Fruit fly (Drosophila melanogaster) whole organism, embryonic: Measurements from ENCODE around the gene Rpn11.
A peak's percentile ranks its signal among the peaks of the same experiment; 100 is the strongest.

Experiments
- Awh ChIP-seq: fragments of 200-800 bp; sonication (Bioruptor generic); IDR thresholded peaks from 2 replicates; pipeline ENCODE4, ENCODE4 v1.3.6; 2022; ENCODE audit warnings: missing biosample characterization, missing genetic modification characterization
- BEAF-32 ChIP-seq: fragments of 200-800 bp; sonication (Bioruptor generic); optimal IDR thresholded peaks from 3 replicates; lab custom pipeline; 2017; ENCODE audit warnings: missing biosample characterization, missing genetic modification characterization, mild to moderate bottlenecking, moderate library complexity, missing genetic modification reagents
- CG10366 ChIP-seq: fragments of 200-800 bp; sonication (Bioruptor generic); IDR thresholded peaks from 2 replicates; pipeline ENCODE4 v1.3.6; 2022; ENCODE audit warnings: missing biosample characterization, missing genetic modification characterization
- CG13624 ChIP-seq: fragments of 200-800 bp; sonication (Bioruptor generic); optimal IDR thresholded peaks from 2 replicates; lab custom pipeline; 2016; ENCODE audit warnings: missing biosample characterization, missing genetic modification characterization
- CG13775 ChIP-seq: fragments of 200-800 bp; sonication (Bioruptor generic); optimal IDR thresholded peaks from 3 replicates; lab custom pipeline; 2017; ENCODE audit warnings: missing biosample characterization, mild to moderate bottlenecking, missing genetic modification characterization
- CG17612 ChIP-seq: fragments of 200-800 bp; sonication (Bioruptor generic); IDR thresholded peaks from 2 replicates; pipeline ENCODE4 v1.3.6; 2022; ENCODE audit warnings: missing biosample characterization, missing genetic modification characterization
- CG17829 ChIP-seq: fragments of 200-800 bp; optimal IDR thresholded peaks from 2 replicates; lab custom pipeline; 2019; ENCODE audit warnings: missing biosample characterization, mild to moderate bottlenecking, missing genetic modification characterization, moderate library complexity
- CG2875 ChIP-seq: fragments of 200-800 bp; sonication (Bioruptor generic); optimal IDR thresholded peaks from 2 replicates; lab custom pipeline; 2017; ENCODE audit warnings: missing biosample characterization, mild to moderate bottlenecking, missing genetic modification characterization, missing genetic modification reagents
- CG32772 ChIP-seq: fragments of 200-800 bp; sonication (Bioruptor generic); IDR thresholded peaks from 2 replicates; pipeline ENCODE4 v1.3.6; 2022; ENCODE audit warnings: missing biosample characterization, missing genetic modification characterization
- CG33557 ChIP-seq: fragments of 200-800 bp; sonication (Bioruptor generic); optimal IDR thresholded peaks from 2 replicates; lab custom pipeline; 2019; ENCODE audit warnings: missing biosample characterization, mild to moderate bottlenecking, missing genetic modification characterization, moderate library complexity
- CG34422 ChIP-seq: fragments of 200-800 bp; sonication (Bioruptor generic); IDR thresholded peaks from 3 replicates; pipeline ENCODE4 v1.3.6; 2022; ENCODE audit warnings: missing biosample characterization, missing genetic modification characterization
- CG3995 ChIP-seq: fragments of 200-800 bp; sonication (Bioruptor generic); optimal IDR thresholded peaks from 3 replicates; lab custom pipeline; 2016; ENCODE audit warnings: missing biosample characterization, missing genetic modification characterization
- CG43689 ChIP-seq: fragments of 200-800 bp; sonication (Bioruptor generic); IDR thresholded peaks from 2 replicates; pipeline ENCODE4 v1.3.6; 2022; ENCODE audit warnings: missing biosample characterization, missing genetic modification characterization
- CG6854 ChIP-seq: fragments of 200-800 bp; sonication (Bioruptor generic); optimal IDR thresholded peaks from 3 replicates; lab custom pipeline; 2017; ENCODE audit warnings: missing biosample characterization, mild to moderate bottlenecking, missing genetic modification characterization
- CG7987 ChIP-seq: fragments of 200-800 bp; sonication (Bioruptor generic); optimal IDR thresholded peaks from 2 replicates; lab custom pipeline; 2018; ENCODE audit warnings: missing biosample characterization, mild to moderate bottlenecking, missing genetic modification characterization, moderate library complexity
- CHES-1-like ChIP-seq: fragments of 200-800 bp; sonication (Bioruptor generic); optimal IDR thresholded peaks from 2 replicates; lab custom pipeline; 2016; ENCODE audit warnings: missing biosample characterization, missing genetic modification characterization
- Camta ChIP-seq: fragments of 200-800 bp; sonication (Bioruptor generic); optimal IDR thresholded peaks from 2 replicates; lab custom pipeline; 2016; ENCODE audit warnings: missing biosample characterization, missing genetic modification characterization
- Dll ChIP-seq: fragments of 200-800 bp; sonication (Bioruptor generic); IDR thresholded peaks from 4 replicates; pipeline ENCODE4 v1.3.6; 2022; ENCODE audit warnings: missing biosample characterization, missing genetic modification characterization; ENCODE audit not compliant: partially characterized antibody
- Doc3 ChIP-seq: fragments of 200-800 bp; sonication (Bioruptor generic); IDR thresholded peaks from 3 replicates; pipeline ENCODE4 v1.3.6; 2022; ENCODE audit warnings: missing biosample characterization, missing genetic modification characterization; ENCODE audit not compliant: partially characterized antibody
- Gug ChIP-seq: fragments of 200-800 bp; sonication (Bioruptor generic); IDR thresholded peaks from 4 replicates; pipeline ENCODE4 v1.3.6; 2022; ENCODE audit warnings: missing biosample characterization, missing genetic modification characterization
- H15 ChIP-seq: fragments of 200-800 bp; sonication (Bioruptor generic); IDR thresholded peaks from 3 replicates; pipeline ENCODE4 v1.3.6; 2022; ENCODE audit warnings: missing biosample characterization, missing genetic modification characterization
- Hmr ChIP-seq: fragments of 200-800 bp; sonication (Bioruptor generic); optimal IDR thresholded peaks from 3 replicates; lab custom pipeline; 2017; ENCODE audit warnings: mild to moderate bottlenecking, missing biosample characterization, missing genetic modification reagents, missing genetic modification characterization
- Jarid2 ChIP-seq: fragments of 200-800 bp; sonication (Bioruptor generic); optimal IDR thresholded peaks from 3 replicates; lab custom pipeline; 2017; ENCODE audit warnings: mild to moderate bottlenecking, missing biosample characterization, missing genetic modification reagents, missing genetic modification characterization
- Oaz ChIP-seq: fragments of 200-800 bp; sonication (Bioruptor generic); IDR thresholded peaks from 2 replicates; pipeline ENCODE4 v1.3.6; 2022; ENCODE audit warnings: missing biosample characterization, missing genetic modification characterization
- Oli ChIP-seq: fragments of 200-800 bp; sonication (Bioruptor generic); optimal IDR thresholded peaks from 2 replicates; lab custom pipeline; 2018; ENCODE audit warnings: missing biosample characterization, mild to moderate bottlenecking, missing genetic modification characterization, moderate library complexity
- Scr ChIP-seq: fragments of 200-800 bp; sonication (Bioruptor generic); IDR thresholded peaks from 2 replicates; pipeline ENCODE4 v1.3.6; 2022; ENCODE audit warnings: missing biosample characterization, missing genetic modification characterization; ENCODE audit not compliant: partially characterized antibody
- Spps ChIP-seq: fragments of 200-800 bp; sonication (Bioruptor generic); optimal IDR thresholded peaks from 2 replicates; lab custom pipeline; 2018; ENCODE audit warnings: missing biosample characterization, mild to moderate bottlenecking, missing genetic modification characterization
- Taf1 ChIP-seq: fragments of 200-800 bp; sonication (Bioruptor generic); IDR thresholded peaks from 2 replicates; pipeline ENCODE4 v1.3.6; 2022; ENCODE audit warnings: missing biosample characterization, missing genetic modification characterization
- Xrp1 ChIP-seq: fragments of 200-800 bp; sonication (Bioruptor generic); IDR thresholded peaks from 2 replicates; pipeline ENCODE4 v1.3.6; 2022; ENCODE audit warnings: missing biosample characterization, missing genetic modification characterization
- ab ChIP-seq: fragments of 200-800 bp; sonication (Bioruptor generic); optimal IDR thresholded peaks from 2 replicates; lab custom pipeline; 2016; ENCODE audit warnings: missing biosample characterization, missing genetic modification characterization
- abd-A ChIP-seq: fragments of 200-800 bp; sonication (Bioruptor generic); optimal IDR thresholded peaks from 3 replicates; lab custom pipeline; 2019; ENCODE audit warnings: missing biosample characterization, mild to moderate bottlenecking, missing genetic modification characterization, moderate library complexity
- ato ChIP-seq: fragments of 200-800 bp; sonication (Bioruptor generic); IDR thresholded peaks from 2 replicates; pipeline ENCODE4 v1.3.6; 2022; ENCODE audit warnings: missing biosample characterization, missing genetic modification characterization; ENCODE audit not compliant: partially characterized antibody
- cas ChIP-seq: fragments of 200-800 bp; sonication (Bioruptor generic); IDR thresholded peaks from 2 replicates; pipeline ENCODE4 v1.3.6; 2022; ENCODE audit warnings: missing biosample characterization, missing genetic modification characterization
- cg ChIP-seq: fragments of 200-800 bp; sonication (Bioruptor generic); optimal IDR thresholded peaks from 3 replicates; lab custom pipeline; 2019; ENCODE audit warnings: missing biosample characterization, mild to moderate bottlenecking, missing genetic modification characterization, moderate library complexity
- croc ChIP-seq: fragments of 200-800 bp; sonication (Bioruptor generic); conservative IDR thresholded peaks from 3 replicates; pipeline ENCODE4 v1.3.6; 2022; ENCODE audit warnings: missing biosample characterization, missing genetic modification characterization
- crp ChIP-seq, 2 experiments: fragments of 200-800 bp; sonication (Bioruptor generic); optimal IDR thresholded peaks; 2 replicates in 1 of 2; 3 replicates in 1 of 2; lab custom pipeline; 2017; ENCODE audit warnings: missing biosample characterization in 2 of 2, missing genetic modification characterization in 2 of 2, mild to moderate bottlenecking in 1 of 2, moderate library complexity in 1 of 2
- danr ChIP-seq: fragments of 200-800 bp; sonication (Bioruptor generic); IDR thresholded peaks from 2 replicates; pipeline ENCODE4 v1.3.6; 2022; ENCODE audit warnings: missing biosample characterization, missing genetic modification characterization
- ham ChIP-seq: fragments of 200-800 bp; sonication (Bioruptor generic); IDR thresholded peaks from 2 replicates; pipeline ENCODE4 v1.3.6; 2022; ENCODE audit warnings: missing biosample characterization, missing genetic modification characterization
- kah ChIP-seq: fragments of 200-800 bp; sonication (Bioruptor generic); optimal IDR thresholded peaks from 2 replicates; lab custom pipeline; 2018; ENCODE audit warnings: missing biosample characterization, mild to moderate bottlenecking, missing genetic modification characterization
- ken ChIP-seq: fragments of 200-800 bp; sonication (Bioruptor generic); IDR thresholded peaks from 3 replicates; pipeline ENCODE4 v1.3.6; 2022; ENCODE audit warnings: missing biosample characterization, missing genetic modification characterization
- org-1 ChIP-seq: fragments of 200-800 bp; sonication (Bioruptor generic); optimal IDR thresholded peaks from 2 replicates; lab custom pipeline; 2017; ENCODE audit warnings: missing biosample characterization, missing genetic modification characterization
- pros ChIP-seq: fragments of 200-800 bp; sonication (Bioruptor generic); optimal IDR thresholded peaks from 3 replicates; lab custom pipeline; 2019; ENCODE audit warnings: missing biosample characterization, mild to moderate bottlenecking, missing genetic modification characterization, moderate library complexity
- ro ChIP-seq: fragments of 200-800 bp; sonication (Bioruptor generic); IDR thresholded peaks from 2 replicates; pipeline ENCODE4 v1.3.6; 2022; ENCODE audit warnings: missing biosample characterization, missing genetic modification characterization
- salm ChIP-seq: fragments of 200-800 bp; sonication (Bioruptor generic); optimal IDR thresholded peaks from 2 replicates; lab custom pipeline; 2018; ENCODE audit warnings: missing biosample characterization, mild to moderate bottlenecking, missing genetic modification characterization
- so ChIP-seq: fragments of 200-800 bp; sonication (Bioruptor generic); IDR thresholded peaks from 3 replicates; pipeline ENCODE4 v1.3.6; 2022; ENCODE audit warnings: missing biosample characterization, missing genetic modification characterization
- stwl ChIP-seq: fragments of 200-800 bp; sonication (Bioruptor generic); optimal IDR thresholded peaks from 3 replicates; lab custom pipeline; 2018; ENCODE audit warnings: missing biosample characterization, mild to moderate bottlenecking, missing genetic modification characterization, moderate library complexity
- tna ChIP-seq: fragments of 200-800 bp; sonication (Bioruptor generic); IDR thresholded peaks from 2 replicates; pipeline ENCODE4 v1.3.6; 2022; ENCODE audit warnings: missing biosample characterization, missing genetic modification characterization; ENCODE audit not compliant: partially characterized antibody
- trh ChIP-seq: fragments of 200-800 bp; sonication (Bioruptor generic); optimal IDR thresholded peaks from 2 replicates; lab custom pipeline; 2016; ENCODE audit warnings: missing biosample characterization, missing genetic modification characterization
- tx ChIP-seq: fragments of 200-800 bp; sonication (Bioruptor generic); optimal IDR thresholded peaks from 2 replicates; lab custom pipeline; 2016; ENCODE audit warnings: missing biosample characterization, missing genetic modification characterization
- wor ChIP-seq: fragments of 200-800 bp; sonication (Bioruptor generic); IDR thresholded peaks from 2 replicates; pipeline ENCODE4 v1.3.6; 2022; ENCODE audit warnings: missing biosample characterization, missing genetic modification characterization

The Rpn11 gene

dm6 chr2L:5009306-5010030 is 50.1 kb downstream of the Rpn11 start, which contains the start of gene Rtnl1 (continued):
- TF ChIP-seq Dll (GFP tag; lab: Robert Waterston, UW) (peak; percentile 91), BEAF-32 (GFP tag; lab: Kevin White, UChicago) (peak; percentile 98), Oaz (GFP tag; lab: Robert Waterston, UW) (no peak), salm (tag; lab: Kevin White, UChicago) (peak; percentile 9), Jarid2 (peak; percentile 42), CG17612 (GFP tag; lab: Robert Waterston, UW) (no peak), trh (GFP tag; lab: Kevin White, UChicago) (no peak), ro (GFP tag; lab: Robert Waterston, UW) (no peak), Scr (peak; percentile 92), CG13624 (GFP tag; lab: Kevin White, UChicago) (peak; percentile 71), CG7987 (peak; percentile 56), Spps (tag; lab: Kevin White, UChicago) (no peak), abd-A (tag; lab: Kevin White, UChicago) (no peak), Camta (GFP tag; lab: Kevin White, UChicago) (no peak), ham (GFP tag; lab: Robert Waterston, UW) (no peak), Xrp1 (GFP tag; lab: Robert Waterston, UW) (no peak), crp (GFP tag; optimal IDR thresholded peaks at IDR 0.05; lab: Kevin White, UChicago) (peak in 1 of 2 experiments; percentile 77), kah (no peak), CG17829 (tag; lab: Kevin White, UChicago) (peak; percentile 68), CG32772 (GFP tag; lab: Robert Waterston, UW) (no peak), ken (no peak), cas (GFP tag; lab: Robert Waterston, UW) (no peak), CG3995 (GFP tag; lab: Kevin White, UChicago) (peak; percentile 33), danr (GFP tag; lab: Robert Waterston, UW) (no peak), CHES-1-like (peak; percentile 78), croc (GFP tag; lab: Robert Waterston, UW) (no peak), wor (no peak), pros (no peak), Awh (GFP tag; lab: Robert Waterston, UW) (no peak), CG13775 (GFP tag; lab: Kevin White, UChicago) (no peak), so (GFP tag; lab: Robert Waterston, UW) (no peak), org-1 (GFP tag; lab: Kevin White, UChicago) (no peak), CG43689 (GFP tag; lab: Robert Waterston, UW) (no peak), CG34422 (GFP tag; lab: Robert Waterston, UW) (peak; percentile 49; the same call in 2 of the 3 replicates), Gug (GFP tag; lab: Robert Waterston, UW) (no peak), Doc3 (GFP tag; lab: Robert Waterston, UW) (peak; percentile 80), CG2875 (no peak), stwl (peak; percentile 71), ato (peak; percentile 67), ab (GFP tag; lab: Kevin White, UChicago) (no peak), tx (GFP tag; lab: Kevin White, UChicago) (peak; percentile 11), CG33557 (no peak), H15 (GFP tag; lab: Robert Waterston, UW) (no peak), tna (GFP tag; lab: Robert Waterston, UW) (peak; percentile 90), cg (GFP tag; lab: Kevin White, UChicago) (peak; percentile 95), Hmr (GFP tag; lab: Kevin White, UChicago) (peak; percentile 73), CG6854 (no peak), CG10366 (GFP tag; lab: Robert Waterston, UW) (no peak), Taf1 (no peak), Oli (tag; lab: Kevin White, UChicago) (no peak)
